Fruit fly (Drosophila melanogaster): ENCODE measurements around the gene Mur29B.

The Mur29B gene

DNA sequence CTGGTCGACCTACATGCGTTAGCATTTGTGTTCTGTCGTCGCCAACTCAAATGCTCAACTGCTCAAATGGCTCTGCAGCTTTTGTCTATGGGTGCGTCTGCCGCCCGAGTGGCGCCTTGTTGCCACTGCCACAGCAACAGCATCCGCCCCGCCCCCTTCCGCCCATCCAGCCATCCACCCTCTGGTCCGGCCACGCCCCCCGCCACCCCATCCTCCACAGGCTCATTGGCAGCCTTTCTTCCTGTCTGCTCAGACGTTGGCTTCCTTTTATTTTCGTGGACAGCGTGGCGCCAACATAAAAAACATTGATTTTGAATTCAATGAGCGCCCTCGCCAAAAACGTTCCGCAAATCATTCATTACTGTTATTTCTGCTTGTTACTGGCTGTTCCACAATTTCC, 18.4 kb upstream of the Mur29B start:
- no peak for TF ChIP-seq CG17801 (GFP tag; optimal IDR thresholded peaks at IDR 0.05; ENCODE audit: partially characterized antibody)

DNA sequence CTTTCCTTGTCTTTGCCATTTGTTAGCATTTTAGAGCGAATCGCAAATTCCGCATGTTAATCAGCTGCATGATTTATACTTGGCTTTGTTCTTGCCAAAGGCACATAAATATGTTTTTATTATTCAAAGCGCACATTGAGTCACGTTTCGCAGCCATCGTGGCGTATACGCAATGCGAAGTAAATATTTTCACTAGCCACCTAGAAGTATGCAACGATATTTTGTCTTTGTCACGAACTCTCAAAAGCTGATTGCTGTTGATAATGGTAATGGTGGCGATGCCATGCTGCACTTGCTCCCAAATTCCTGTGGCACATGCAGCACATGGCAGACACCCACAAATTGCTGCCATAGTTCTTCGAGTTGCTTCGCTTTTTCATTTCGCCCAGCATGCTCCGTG, 17.3 kb upstream of the Mur29B start:
- TF ChIP-seq CG17801 (GFP tag; optimal IDR thresholded peaks at IDR 0.05; ENCODE audit: partially characterized antibody) = no peak

DNA sequence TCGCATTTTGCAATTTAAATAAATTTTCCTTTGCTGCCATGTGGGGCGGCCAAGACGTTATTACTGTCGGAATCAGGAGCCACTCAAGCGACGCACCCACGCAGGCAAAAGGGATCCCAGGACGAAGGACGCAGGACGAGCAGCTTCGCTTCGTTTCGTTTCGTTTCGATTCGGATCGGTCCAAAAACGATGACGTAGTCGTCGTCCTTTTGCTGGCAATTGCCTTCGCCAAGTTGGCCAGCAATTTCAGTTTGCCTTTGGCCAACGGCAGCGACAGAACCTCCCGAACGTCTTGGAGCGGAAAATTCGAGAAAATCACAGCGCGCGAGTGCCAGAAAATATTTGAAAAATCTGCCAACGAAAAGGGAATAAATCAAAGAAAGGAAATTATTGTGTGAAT, 13.9 kb upstream of the Mur29B start, which contains the start of gene witty:
TSS of gene witty (plus strand) at position 249 of the 400 bp plus-strand sequence.
- TF ChIP-seq CG17801 (GFP tag; optimal IDR thresholded peaks at IDR 0.05; ENCODE audit: partially characterized antibody) = no peak

DNA sequence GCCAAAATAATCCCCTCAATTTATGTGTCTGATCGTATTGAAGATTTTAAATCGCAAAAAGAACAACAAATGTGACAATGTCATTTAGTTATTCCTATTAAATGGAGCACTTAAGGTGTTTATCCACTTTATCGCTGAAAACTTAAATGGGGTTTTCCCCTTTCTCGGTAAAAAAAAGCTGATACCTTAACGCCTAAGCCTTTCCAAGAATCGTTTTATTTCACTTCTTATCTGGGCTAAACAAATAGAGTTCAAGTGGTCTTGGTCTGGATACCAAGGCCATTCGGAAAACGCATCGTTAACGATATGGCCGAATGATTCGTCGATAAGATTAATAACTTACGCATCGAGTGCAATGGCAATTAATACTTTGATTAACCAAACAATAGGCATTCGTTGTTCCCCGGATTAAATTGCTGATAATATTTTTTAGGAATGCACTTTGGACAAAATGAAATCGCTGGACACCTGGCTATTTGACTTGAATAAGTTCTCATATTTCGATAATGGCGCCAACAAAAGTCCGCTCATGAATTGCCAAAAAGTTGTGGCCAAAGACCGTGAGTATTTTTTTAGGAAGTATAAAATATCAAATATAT, 12.1 kb upstream of the Mur29B start:
- TF ChIP-seq CG17801 (GFP tag; optimal IDR thresholded peaks at IDR 0.05; ENCODE audit: partially characterized antibody) = no peak

DNA sequence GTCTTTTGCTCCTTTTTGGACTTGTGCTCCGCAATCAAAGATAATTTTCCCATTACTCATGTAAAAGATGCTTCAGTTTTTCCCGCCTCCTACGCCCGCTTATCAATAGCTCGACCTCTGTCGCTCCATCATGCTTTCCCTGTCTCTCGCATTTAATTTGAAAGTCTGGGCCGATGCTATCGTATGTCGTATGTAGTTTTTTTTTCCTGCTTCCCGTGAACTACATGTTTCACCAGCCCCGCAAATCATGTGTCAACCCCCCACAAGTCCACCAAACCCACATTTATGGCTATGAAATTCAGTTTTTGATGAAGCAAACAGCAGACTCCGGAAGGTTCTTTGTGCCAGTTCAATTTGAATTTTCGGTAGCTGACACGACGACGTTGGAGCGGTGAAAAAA, 9.6 kb upstream of the Mur29B start, which contains the start of gene CG14273:
TSS of gene CG14273 (plus strand) at position 301 of the 400 bp plus-strand sequence.
- no peak for TF ChIP-seq CG17801 (GFP tag; optimal IDR thresholded peaks at IDR 0.05; ENCODE audit: partially characterized antibody)

DNA sequence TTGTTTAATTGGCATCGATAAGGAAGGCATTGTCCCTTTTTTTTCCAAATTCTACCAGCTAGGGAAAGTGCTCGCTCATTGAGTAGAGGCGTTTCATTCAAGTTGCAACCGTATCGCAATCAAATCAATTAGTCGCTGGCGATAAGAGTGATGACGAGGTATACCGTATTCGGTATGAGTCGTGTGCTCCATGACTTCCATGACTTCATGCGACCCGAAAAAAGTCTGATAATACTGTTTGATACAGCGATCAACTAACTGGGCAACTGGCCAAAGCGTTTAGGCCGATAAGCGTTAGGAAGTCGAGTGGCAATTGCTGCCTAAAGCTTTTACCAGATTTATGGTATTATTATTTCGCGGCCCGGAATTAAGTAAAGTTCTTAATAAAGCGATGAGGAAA, 7.5 kb upstream of the Mur29B start:
- TF ChIP-seq CG17801 (GFP tag; optimal IDR thresholded peaks at IDR 0.05; ENCODE audit: partially characterized antibody) = no peak

DNA sequence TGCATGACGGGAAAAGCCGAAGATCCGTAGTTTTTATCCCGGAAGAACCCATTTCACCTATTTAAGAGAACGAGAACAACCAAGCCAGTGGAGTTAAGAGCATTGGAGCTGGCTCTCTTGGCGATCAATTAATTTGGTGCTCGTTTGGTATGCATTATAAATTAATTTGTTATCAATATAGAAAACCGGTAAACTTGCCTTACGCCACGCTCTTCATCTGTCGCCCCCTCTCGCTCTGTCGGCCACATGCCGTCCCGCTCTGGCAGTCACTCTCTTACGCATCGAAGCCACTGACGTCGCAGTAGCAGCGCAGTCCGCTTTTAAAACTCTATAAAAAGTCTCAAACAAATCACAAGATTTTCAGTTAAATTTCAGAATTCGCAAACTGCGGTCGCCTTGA, 5.7 kb upstream of the Mur29B start, which contains the start of gene CG7778:
TSS of gene CG7778 (plus strand) at position 361 of the 400 bp plus-strand sequence.
- no peak for TF ChIP-seq CG17801 (GFP tag; optimal IDR thresholded peaks at IDR 0.05; ENCODE audit: partially characterized antibody)

DNA sequence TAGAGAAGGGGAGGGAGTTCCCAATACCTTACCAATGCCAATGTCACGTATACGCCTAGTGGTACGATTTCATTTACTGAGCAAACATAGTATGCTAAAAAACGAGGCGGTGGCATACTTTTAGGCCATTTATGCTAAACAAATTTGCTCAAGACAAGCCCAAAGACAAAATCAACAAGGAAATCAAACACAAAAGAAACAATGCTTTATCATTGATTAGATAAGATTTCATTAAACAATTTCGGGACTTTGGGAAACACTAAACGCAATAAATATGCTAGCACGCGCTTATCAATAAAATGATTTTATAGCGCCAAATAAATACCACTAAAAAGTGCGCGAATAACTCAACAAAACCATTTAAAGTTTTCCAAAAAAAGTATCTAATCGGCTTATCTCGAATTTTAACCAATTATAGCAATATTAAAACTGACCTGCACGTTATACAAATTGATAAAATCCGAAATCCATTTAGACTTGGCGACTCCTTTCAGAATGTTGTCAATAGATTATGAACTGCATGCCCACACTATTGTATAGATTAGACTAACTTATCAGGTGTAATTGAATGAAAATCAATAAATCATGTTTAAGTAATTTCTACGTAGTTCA, 1.3 kb upstream of the Mur29B start:
- no peak for TF ChIP-seq CG17801 (GFP tag; optimal IDR thresholded peaks at IDR 0.05; ENCODE audit: partially characterized antibody)

DNA sequence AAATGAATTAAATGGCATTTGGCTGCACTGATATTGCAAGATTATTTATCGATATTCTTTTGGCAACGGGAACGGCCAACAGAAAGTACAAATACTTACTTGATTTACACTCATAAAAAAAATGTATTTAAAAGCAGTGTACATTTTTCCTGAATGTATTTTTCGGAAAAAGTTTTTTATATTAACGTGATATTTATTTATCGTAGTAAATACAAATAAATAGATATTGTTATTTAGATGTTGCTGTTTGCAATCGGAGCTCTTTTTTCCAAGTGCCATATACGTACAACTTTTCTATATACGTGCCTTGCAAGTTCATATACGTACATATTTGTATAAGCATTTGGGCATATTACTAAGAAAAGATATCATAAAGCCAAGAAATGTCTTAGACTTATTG, 654 bp upstream of the Mur29B start:
- TF ChIP-seq CG17801 (GFP tag; optimal IDR thresholded peaks at IDR 0.05; ENCODE audit: partially characterized antibody) = no peak

DNA sequence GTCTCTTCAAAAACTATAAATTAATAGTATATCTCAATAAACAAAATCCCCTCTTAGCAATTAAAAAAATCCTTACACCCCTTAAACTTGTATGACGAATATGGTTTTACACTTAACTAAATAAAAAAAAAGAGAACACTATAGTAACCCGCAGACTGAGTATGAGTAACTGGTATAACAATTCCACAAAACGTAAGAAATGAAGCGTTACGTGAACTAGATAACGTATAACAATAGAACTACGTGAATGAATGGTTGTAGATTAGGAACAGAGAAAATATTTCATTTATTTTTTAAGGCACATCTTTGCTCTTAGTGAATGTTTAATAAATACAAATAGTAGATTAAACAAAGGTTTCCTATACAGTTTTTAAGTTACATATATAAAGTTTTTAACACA, 3.4 kb downstream of the Mur29B start:
- TF ChIP-seq CG17801 (GFP tag; optimal IDR thresholded peaks at IDR 0.05; ENCODE audit: partially characterized antibody) = no peak

DNA sequence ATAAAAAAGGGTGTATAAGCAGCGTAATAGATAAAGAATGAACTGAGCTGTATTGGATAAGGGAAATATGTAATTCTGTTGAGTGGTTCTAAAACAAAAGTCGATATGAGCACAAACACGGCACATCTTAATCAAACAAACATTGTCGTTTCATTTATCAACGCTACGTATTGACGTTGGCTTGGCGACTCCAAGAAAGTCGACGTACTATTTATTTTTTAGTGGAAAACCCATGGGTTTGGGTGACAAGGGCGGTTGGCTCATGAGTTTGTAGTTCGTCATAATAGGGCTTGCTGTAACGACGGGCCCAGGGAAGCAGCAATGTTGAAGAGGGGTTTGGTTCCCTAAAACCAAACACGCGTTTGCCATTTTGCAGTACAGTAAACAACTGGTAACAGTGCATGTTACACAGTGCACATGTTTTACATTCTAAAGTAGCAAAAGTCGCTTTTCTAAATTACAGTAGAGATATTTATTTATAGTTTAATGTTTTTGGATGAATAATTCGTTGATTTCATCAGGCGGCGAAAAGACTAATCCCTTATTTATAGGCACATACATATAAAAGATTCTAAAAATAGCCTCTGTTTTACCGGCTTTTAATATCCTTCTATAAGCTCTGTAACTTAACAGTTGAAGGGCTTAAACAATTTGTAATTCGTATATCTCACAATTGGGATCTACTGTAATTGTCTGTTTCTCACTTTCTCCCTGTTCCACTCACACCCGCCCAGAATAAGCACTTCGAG, 9.4 kb downstream of the Mur29B start:
- peak; percentile 89 for TF ChIP-seq CG17801 (GFP tag; optimal IDR thresholded peaks at IDR 0.05; ENCODE audit: partially characterized antibody)

DNA sequence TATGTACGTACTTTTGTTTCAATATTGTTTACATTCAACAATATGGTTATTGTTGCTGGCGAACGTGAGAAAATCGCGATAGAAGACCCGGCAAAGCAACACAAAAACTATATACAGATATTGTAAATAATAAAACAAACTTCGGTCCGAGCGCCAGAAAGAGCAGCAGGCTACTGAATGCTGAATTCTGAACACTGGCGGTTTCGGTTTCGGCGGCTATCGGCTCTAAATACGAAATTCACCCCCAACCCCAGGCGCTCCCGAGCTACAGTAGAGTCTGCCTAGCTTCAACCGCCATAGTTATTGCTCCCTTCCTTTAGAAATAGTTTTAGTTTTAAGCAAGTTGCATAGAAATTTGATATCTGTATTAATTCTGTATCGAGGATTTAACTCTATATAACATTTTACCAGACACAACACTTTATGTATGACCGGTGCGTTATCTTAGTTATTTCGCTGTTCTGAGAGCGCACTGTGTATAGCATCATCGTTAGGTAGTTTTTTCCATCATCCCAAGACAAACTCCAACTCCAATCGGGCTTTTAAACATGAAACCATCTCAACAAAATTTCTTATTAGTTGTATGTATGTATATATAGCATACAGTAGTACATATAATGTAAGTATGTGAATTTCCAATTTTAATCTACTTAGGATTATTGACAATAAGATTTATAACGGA, 10.4 kb downstream of the Mur29B start, which contains the start of gene CG7627:
TSS of gene CG7627 (minus strand) at position 197 of the 682 bp plus-strand sequence.
- peak; percentile 63 for TF ChIP-seq CG17801 (GFP tag; optimal IDR thresholded peaks at IDR 0.05; ENCODE audit: partially characterized antibody)

DNA sequence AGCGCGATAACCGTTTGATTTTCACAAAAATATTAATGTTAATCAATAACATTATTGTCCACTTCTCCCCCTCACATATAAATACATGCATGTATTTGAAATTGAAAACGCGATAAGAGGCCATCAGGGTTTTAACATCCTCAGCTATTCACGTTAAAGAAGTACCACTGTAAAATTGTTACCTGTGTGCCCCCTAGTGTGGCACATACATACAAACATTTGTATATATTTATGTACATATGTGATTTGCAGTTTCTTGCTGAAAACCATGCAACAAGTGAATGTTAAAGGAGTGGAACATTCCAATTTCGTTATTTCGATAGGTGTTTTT, 10.9 kb downstream of the Mur29B start:
- no peak for TF ChIP-seq CG17801 (GFP tag; optimal IDR thresholded peaks at IDR 0.05; ENCODE audit: partially characterized antibody)

DNA sequence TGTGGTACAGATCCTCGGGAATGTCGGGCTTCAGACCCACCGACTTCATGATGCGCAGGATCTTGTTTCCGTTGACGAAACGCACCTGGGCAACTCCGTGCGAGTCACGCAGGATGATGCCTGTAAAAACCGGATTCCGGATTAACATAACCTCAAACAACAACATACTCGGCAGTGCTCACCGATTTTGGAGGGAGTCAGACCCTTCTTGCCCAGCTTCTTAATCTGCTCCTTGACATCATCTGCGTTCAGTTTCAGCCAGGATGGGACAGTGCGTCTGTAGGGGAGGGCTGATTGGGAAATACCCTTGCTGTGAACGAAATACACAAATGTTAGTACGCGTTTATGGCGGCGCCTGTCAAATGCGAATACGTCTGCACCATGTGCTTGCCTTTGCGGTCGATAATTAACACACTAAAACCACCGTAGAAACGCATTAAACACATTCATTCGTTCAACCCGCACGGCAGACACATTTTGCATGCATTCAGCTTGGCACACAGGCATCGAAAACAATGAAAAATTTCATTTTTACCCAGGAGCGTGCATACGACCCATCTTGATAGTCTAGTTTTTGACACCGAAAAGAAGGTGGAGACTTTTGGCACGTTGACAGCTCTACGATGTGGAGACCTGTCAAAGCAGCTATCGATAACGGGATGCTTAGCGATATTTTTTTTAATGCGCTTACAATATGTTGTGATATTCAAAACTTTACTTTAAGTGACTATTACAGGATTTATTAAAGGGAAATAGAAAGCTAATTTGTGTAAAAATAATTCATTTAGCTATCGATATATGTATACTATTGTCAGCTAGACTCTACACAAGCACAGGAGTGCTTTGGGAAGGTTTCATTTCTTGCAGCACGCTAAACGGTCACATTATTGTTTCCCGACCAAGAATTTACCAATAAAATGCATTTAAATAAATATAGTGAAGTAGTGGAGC, 12.3 kb downstream of the Mur29B start, which contains the start of the genes RpS13 and CSN8:
TSS of gene RpS13 (minus strand) at position 657 of the 951 bp plus-strand sequence.
TSS of gene CSN8 (plus strand) at position 850 of the 951 bp plus-strand sequence.
- peak; percentile 53 for TF ChIP-seq CG17801 (GFP tag; optimal IDR thresholded peaks at IDR 0.05; ENCODE audit: partially characterized antibody)

All from ovary, adult (tissue).